Worm (Caenorhabditis elegans): ENCODE results near the gene ser-2.

DNA sequence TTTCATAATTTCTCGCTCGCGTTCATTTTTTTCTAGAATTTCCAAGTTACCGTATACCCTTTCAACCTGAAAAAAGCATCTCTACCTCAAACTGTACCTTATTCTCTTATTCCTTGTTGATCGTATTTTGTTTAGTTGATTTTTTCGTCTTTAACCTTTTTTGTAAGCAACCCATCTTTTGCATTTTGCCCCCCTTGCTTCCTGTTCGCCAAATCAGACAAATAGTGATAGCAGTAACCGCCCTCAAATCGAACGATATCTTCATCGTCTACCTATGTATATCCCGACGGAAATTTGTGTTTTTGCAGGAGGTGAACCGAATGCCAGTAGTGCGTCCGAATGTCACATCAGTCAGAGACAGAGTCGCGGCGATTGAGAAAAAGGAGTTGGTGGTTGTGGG is 40.3 kb downstream of the ser-2 start, which contains the start of gene F46F2.5:
- TF ChIP-seq ztf-29 (GFP tag; IDR thresholded peaks at IDR 0.05) = no peak
- no peak for TF ChIP-seq flt-1 (GFP tag; IDR thresholded peaks at IDR 0.05)
- no peak for TF ChIP-seq cog-1 (tag; optimal IDR thresholded peaks at IDR 0.05)
- TF ChIP-seq med-1 (GFP tag; optimal IDR thresholded peaks at IDR 0.05; ENCODE audit: insufficient read depth) = no peak
- TF ChIP-seq klf-2 (GFP tag; conservative IDR thresholded peaks at IDR 0.05) = no peak
- TF ChIP-seq tab-1 (GFP tag; IDR thresholded peaks at IDR 0.05) = no peak
- TF ChIP-seq T22C8.4 (GFP tag; IDR thresholded peaks at IDR 0.05) = no peak
